Fruit fly (Drosophila melanogaster): ENCODE measurements around the gene CG42571.

CG42571 gene

DNA sequence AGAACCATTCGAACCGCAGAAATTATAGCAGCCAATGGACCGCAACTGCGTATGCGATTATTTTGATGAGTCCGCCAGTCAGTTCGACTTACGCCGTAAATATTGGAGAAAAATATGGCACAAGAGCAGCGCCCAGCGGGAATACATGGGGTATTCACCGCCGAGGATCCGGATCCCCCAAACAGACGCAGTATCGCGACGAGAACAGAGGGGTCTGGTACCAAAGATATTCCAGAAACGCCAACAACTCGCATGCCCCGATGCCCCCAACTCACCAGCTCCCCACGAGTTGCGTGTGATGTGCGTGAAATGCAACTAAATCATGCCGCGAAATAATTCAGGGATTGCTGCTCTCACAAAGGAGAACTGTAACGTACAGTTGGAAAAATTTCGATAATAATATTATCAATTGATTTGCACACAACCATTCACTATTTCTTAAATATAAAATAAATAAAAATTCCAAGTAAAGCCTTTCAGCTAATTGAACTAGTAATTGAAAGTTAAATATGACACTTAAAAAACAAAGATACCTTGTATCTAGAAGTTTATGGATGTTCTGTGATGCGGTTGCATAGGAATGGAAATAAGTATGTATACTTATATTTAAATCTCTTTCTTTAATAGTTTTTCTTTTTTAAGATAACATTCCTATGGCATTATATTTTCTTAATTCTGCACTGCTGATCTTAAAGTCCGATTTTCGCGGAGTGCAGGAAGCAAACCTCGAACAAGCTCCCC, 46.4 kb downstream of the CG42571 start:
- no peak for TF ChIP-seq CG7101 (tag; optimal IDR thresholded peaks at IDR 0.05)
- no peak for TF ChIP-seq kay (GFP tag; ENCODE audit: borderline replicate concordance)

dm6 chr3L:15763190-15763576, 46.9 kb downstream of the CG42571 start:
- TF ChIP-seq toe (GFP tag; optimal IDR thresholded peaks at IDR 0.05) (no peak), CG33017 (tag; optimal IDR thresholded peaks at IDR 0.05) (no peak), CG1620 (GFP tag; optimal IDR thresholded peaks at IDR 0.05) (no peak), CG12768 (GFP tag; optimal IDR thresholded peaks at IDR 0.05) (no peak), CG7101 (tag; optimal IDR thresholded peaks at IDR 0.05) (no peak), cic (GFP tag; optimal IDR thresholded peaks at IDR 0.05) (no peak), CG5204 (GFP tag; optimal IDR thresholded peaks at IDR 0.05) (no peak), kay (GFP tag; ENCODE audit: borderline replicate concordance) (no peak), ovo (GFP tag; optimal IDR thresholded peaks at IDR 0.05) (no peak), Clk (GFP tag; optimal IDR thresholded peaks at IDR 0.05) (no peak)
